Fruit fly (Drosophila melanogaster) S2 (cell line): ENCODE results near the gene rdx.

Source experiments
- CG8478 ChIP-seq: fragments of >200 bp; optimal IDR thresholded peaks from 2 replicates; lab custom pipeline; 2018
- CTCF ChIP-seq, 2 experiments: fragments of >200 bp; optimal IDR thresholded peaks; 2 replicates each; lab custom pipeline; 2018

dm6 chr3R:14048702-14049142 lies 16.9 kb upstream of the rdx start:
- TF ChIP-seq CG8478 (lab: Kevin White, UChicago), result no peak
- TF ChIP-seq CTCF (optimal IDR thresholded peaks at IDR 0.05; lab: Kevin White, UChicago), result no peak
